Fruit fly (Drosophila melanogaster) whole organism, embryonic: ENCODE measurements around the gene CG12347.

Source experiments
- BtbVII ChIP-seq: fragments of 200-800 bp; sonication (Bioruptor generic); optimal IDR thresholded peaks from 3 replicates; lab custom pipeline; 2017; ENCODE audit warnings: missing biosample characterization, mild to moderate bottlenecking, missing genetic modification characterization
- CG10274 ChIP-seq: fragments of 200-800 bp; sonication (Bioruptor generic); optimal IDR thresholded peaks from 3 replicates; lab custom pipeline; 2017; ENCODE audit warnings: missing biosample characterization, mild to moderate bottlenecking, missing genetic modification characterization
- CG10366 ChIP-seq: fragments of 200-800 bp; sonication (Bioruptor generic); IDR thresholded peaks from 2 replicates; pipeline ENCODE4 v1.3.6; 2022; ENCODE audit warnings: missing biosample characterization, missing genetic modification characterization
- CG11085 ChIP-seq: fragments of 200-800 bp; sonication (Bioruptor generic); IDR thresholded peaks from 2 replicates; pipeline ENCODE4 v1.3.6; 2022; ENCODE audit warnings: missing biosample characterization, missing genetic modification characterization
- CG11093 ChIP-seq: fragments of 200-800 bp; sonication (Bioruptor generic); IDR thresholded peaks from 3 replicates; pipeline ENCODE4 v1.3.6; 2022; ENCODE audit warnings: missing biosample characterization, missing genetic modification characterization
- CG11456 ChIP-seq: fragments of 200-800 bp; sonication (Bioruptor generic); IDR thresholded peaks from 3 replicates; pipeline ENCODE4 v1.3.6; 2022; ENCODE audit warnings: missing biosample characterization, missing genetic modification characterization
- CG13424 ChIP-seq: fragments of 200-800 bp; sonication (Bioruptor generic); optimal IDR thresholded peaks from 2 replicates; lab custom pipeline; 2019; ENCODE audit warnings: missing biosample characterization, mild to moderate bottlenecking, missing genetic modification characterization, moderate library complexity
- CG15011 ChIP-seq: fragments of 200-800 bp; sonication (Bioruptor generic); optimal IDR thresholded peaks from 3 replicates; lab custom pipeline; 2018; ENCODE audit warnings: missing biosample characterization, mild to moderate bottlenecking, missing genetic modification characterization
- CG17361 ChIP-seq: fragments of 200-800 bp; sonication (Bioruptor generic); IDR thresholded peaks from 3 replicates; pipeline ENCODE4 v1.3.6; 2022; ENCODE audit warnings: missing biosample characterization, missing genetic modification characterization
- CG17568 ChIP-seq: fragments of 200-800 bp; sonication (Bioruptor generic); optimal IDR thresholded peaks from 2 replicates; lab custom pipeline; 2018; ENCODE audit warnings: missing biosample characterization, mild to moderate bottlenecking, missing genetic modification characterization, moderate library complexity
- CG18476 ChIP-seq: fragments of 200-800 bp; sonication (Bioruptor generic); optimal IDR thresholded peaks from 2 replicates; lab custom pipeline; 2016; ENCODE audit warnings: missing biosample characterization, mild to moderate bottlenecking, missing genetic modification characterization
- CG18619 ChIP-seq: fragments of 200-800 bp; sonication (Bioruptor generic); optimal IDR thresholded peaks from 3 replicates; lab custom pipeline; 2017; ENCODE audit warnings: missing biosample characterization, mild to moderate bottlenecking, missing genetic modification characterization
- CG2199 ChIP-seq: fragments of 200-800 bp; sonication (Bioruptor generic); IDR thresholded peaks from 3 replicates; pipeline ENCODE4 v1.3.6; 2022; ENCODE audit warnings: missing biosample characterization, missing genetic modification characterization
- CG4282 ChIP-seq: fragments of 200-800 bp; sonication (Bioruptor generic); optimal IDR thresholded peaks from 2 replicates; lab custom pipeline; 2016; ENCODE audit warnings: missing biosample characterization, missing genetic modification characterization
- CG5245 ChIP-seq: fragments of 200-800 bp; sonication (Bioruptor generic); optimal IDR thresholded peaks from 3 replicates; lab custom pipeline; 2016; ENCODE audit warnings: missing biosample characterization, missing genetic modification characterization
- CG5953 ChIP-seq: fragments of 200-800 bp; sonication (Bioruptor generic); IDR thresholded peaks from 2 replicates; pipeline ENCODE4 v1.3.6; 2022; ENCODE audit warnings: missing biosample characterization, missing genetic modification characterization
- CG6683 ChIP-seq: fragments of 200-800 bp; sonication (Bioruptor generic); optimal IDR thresholded peaks from 2 replicates; lab custom pipeline; 2017; ENCODE audit warnings: missing biosample characterization, mild to moderate bottlenecking, missing genetic modification characterization, missing genetic modification reagents
- CG6765 ChIP-seq: fragments of 200-800 bp; sonication (Bioruptor generic); optimal IDR thresholded peaks from 3 replicates; lab custom pipeline; 2017; ENCODE audit warnings: missing biosample characterization, mild to moderate bottlenecking, missing genetic modification characterization
- CG7556 ChIP-seq: fragments of 200-800 bp; sonication (Bioruptor generic); optimal IDR thresholded peaks from 2 replicates; lab custom pipeline; 2017; ENCODE audit warnings: missing biosample characterization, mild to moderate bottlenecking, missing genetic modification characterization
- CG7963 ChIP-seq: fragments of 200-800 bp; sonication (Bioruptor generic); IDR thresholded peaks from 3 replicates; pipeline ENCODE4 v1.3.6; 2022; ENCODE audit warnings: missing biosample characterization, missing genetic modification characterization; ENCODE audit not compliant: partially characterized antibody
- CG9727 ChIP-seq: fragments of 200-800 bp; sonication (Bioruptor generic); optimal IDR thresholded peaks from 3 replicates; lab custom pipeline; 2017; ENCODE audit warnings: missing biosample characterization, mild to moderate bottlenecking, missing genetic modification characterization
- Camta ChIP-seq: fragments of 200-800 bp; sonication (Bioruptor generic); optimal IDR thresholded peaks from 2 replicates; lab custom pipeline; 2016; ENCODE audit warnings: missing biosample characterization, missing genetic modification characterization
- Dek ChIP-seq: fragments of 200-800 bp; sonication (Bioruptor generic); optimal IDR thresholded peaks from 3 replicates; lab custom pipeline; 2019; ENCODE audit warnings: missing biosample characterization, mild to moderate bottlenecking, missing genetic modification characterization, moderate library complexity
- E2f2 ChIP-seq: fragments of 200-800 bp; sonication (Bioruptor generic); IDR thresholded peaks from 2 replicates; pipeline ENCODE4 v1.3.6; 2022; ENCODE audit warnings: missing biosample characterization, missing genetic modification characterization
- Fer1 ChIP-seq: fragments of 200-800 bp; sonication (Bioruptor generic); optimal IDR thresholded peaks from 2 replicates; lab custom pipeline; 2017; ENCODE audit warnings: missing biosample characterization, mild to moderate bottlenecking, missing genetic modification characterization
- H2.0 ChIP-seq: fragments of 200-800 bp; sonication (Bioruptor generic); IDR thresholded peaks from 2 replicates; pipeline ENCODE4 v1.3.6; 2022; ENCODE audit warnings: missing biosample characterization, missing genetic modification characterization
- HHEX ChIP-seq: fragments of 200-800 bp; sonication (Bioruptor generic); optimal IDR thresholded peaks from 3 replicates; lab custom pipeline; 2017; ENCODE audit warnings: missing biosample characterization, mild to moderate bottlenecking, missing genetic modification characterization, missing genetic modification reagents
- HLH3B ChIP-seq: fragments of 200-800 bp; sonication (Bioruptor generic); IDR thresholded peaks from 2 replicates; pipeline ENCODE4 v1.3.6; 2022; ENCODE audit warnings: missing biosample characterization, missing genetic modification characterization
- Six4 ChIP-seq: fragments of 200-800 bp; sonication (Bioruptor generic); optimal IDR thresholded peaks from 2 replicates; lab custom pipeline; 2016; ENCODE audit warnings: missing biosample characterization, missing genetic modification characterization
- Spps ChIP-seq: fragments of 200-800 bp; sonication (Bioruptor generic); optimal IDR thresholded peaks from 2 replicates; lab custom pipeline; 2018; ENCODE audit warnings: missing biosample characterization, mild to moderate bottlenecking, missing genetic modification characterization
- Trl ChIP-seq, 3 experiments: fragments of >200 bp in 2 of 3; fragments of 200-800 bp in 1 of 3; sonication (Bioruptor generic) in 1 of 3; optimal IDR thresholded peaks; 2 replicates in 1 of 3; 3 replicates in 2 of 3; lab custom pipeline; 2016 to 2017; ENCODE audit warnings: missing biosample characterization in 1 of 3, missing genetic modification characterization in 1 of 3
- aop ChIP-seq: fragments of 200-800 bp; sonication (Bioruptor generic); IDR thresholded peaks from 2 replicates; pipeline ENCODE4 v1.3.6; 2022; ENCODE audit warnings: missing biosample characterization, missing genetic modification characterization
- ase ChIP-seq: fragments of 200-800 bp; sonication (Bioruptor generic); IDR thresholded peaks from 3 replicates; pipeline ENCODE4 v1.3.6; 2022; ENCODE audit warnings: missing biosample characterization, missing genetic modification characterization
- bowl ChIP-seq: fragments of 200-800 bp; sonication (Bioruptor generic); IDR thresholded peaks from 2 replicates; pipeline ENCODE4 v1.3.6; 2022; ENCODE audit warnings: missing biosample characterization, missing genetic modification characterization
- bsh ChIP-seq, 2 experiments: fragments of 200-800 bp; sonication (Bioruptor generic); optimal IDR thresholded peaks; 2 replicates each; lab custom pipeline; 2017 to 2018; ENCODE audit warnings: mild to moderate bottlenecking in 2 of 2, missing biosample characterization in 2 of 2, missing genetic modification characterization in 2 of 2, moderate library complexity in 1 of 2
- chif ChIP-seq, 2 experiments: fragments of 200-800 bp; sonication (Bioruptor generic); optimal IDR thresholded peaks; 3 replicates each; lab custom pipeline; 2016; ENCODE audit warnings: missing biosample characterization in 2 of 2, missing genetic modification characterization in 2 of 2
- crol ChIP-seq: fragments of 200-800 bp; sonication (Bioruptor generic); IDR thresholded peaks from 2 replicates; pipeline ENCODE4 v1.3.6; 2022; ENCODE audit warnings: missing biosample characterization, missing genetic modification characterization
- exex ChIP-seq: fragments of 200-800 bp; sonication (Bioruptor generic); optimal IDR thresholded peaks from 4 replicates; lab custom pipeline; 2018; ENCODE audit warnings: missing biosample characterization, mild to moderate bottlenecking, missing genetic modification characterization, moderate library complexity
- ind ChIP-seq: fragments of 200-800 bp; sonication (Bioruptor generic); optimal IDR thresholded peaks from 3 replicates; lab custom pipeline; 2016; ENCODE audit warnings: missing biosample characterization, missing genetic modification characterization
- jing ChIP-seq: fragments of 200-800 bp; sonication (Bioruptor generic); optimal IDR thresholded peaks from 2 replicates; lab custom pipeline; 2018; ENCODE audit warnings: missing biosample characterization, mild to moderate bottlenecking, missing genetic modification characterization
- nerfin-2 ChIP-seq: fragments of 200-800 bp; sonication (Bioruptor generic); IDR thresholded peaks from 2 replicates; pipeline ENCODE4 v1.3.6; 2022; ENCODE audit warnings: missing biosample characterization, missing genetic modification characterization; ENCODE audit not compliant: partially characterized antibody
- sc ChIP-seq, 3 experiments: fragments of >200 bp in 2 of 3; fragments of 200-800 bp in 1 of 3; sonication (Bioruptor generic) in 1 of 3; optimal IDR thresholded peaks; 2 replicates in 2 of 3; 3 replicates in 1 of 3; lab custom pipeline; 2017; ENCODE audit warnings: mild to moderate bottlenecking in 1 of 3, missing biosample characterization in 1 of 3, missing genetic modification characterization in 1 of 3, missing genetic modification reagents in 1 of 3
- so ChIP-seq: fragments of 200-800 bp; sonication (Bioruptor generic); IDR thresholded peaks from 3 replicates; pipeline ENCODE4 v1.3.6; 2022; ENCODE audit warnings: missing biosample characterization, missing genetic modification characterization
- sob ChIP-seq: fragments of 200-800 bp; sonication (Bioruptor generic); IDR thresholded peaks from 2 replicates; pipeline ENCODE4 v1.3.6; 2022; ENCODE audit warnings: missing biosample characterization, missing genetic modification characterization
- tgo ChIP-seq: fragments of 200-800 bp; sonication (Bioruptor generic); IDR thresholded peaks from 3 replicates; pipeline ENCODE4 v1.3.6; 2022; ENCODE audit warnings: missing biosample characterization, missing genetic modification characterization
- trem ChIP-seq: fragments of 200-800 bp; optimal IDR thresholded peaks from 3 replicates; lab custom pipeline; 2019; ENCODE audit warnings: missing biosample characterization, mild to moderate bottlenecking, missing genetic modification characterization, moderate library complexity
- yki ChIP-seq: fragments of >200 bp; optimal IDR thresholded peaks from 3 replicates; lab custom pipeline; 2018
- zen2 ChIP-seq: fragments of 200-800 bp; sonication (Bioruptor generic); IDR thresholded peaks from 3 replicates; pipeline ENCODE4 v1.3.6; 2022; ENCODE audit warnings: missing biosample characterization, missing genetic modification characterization; ENCODE audit not compliant: partially characterized antibody

The CG12347 gene

dm6 chr3R:17949362-17950121, 43.3 kb downstream of the CG12347 start (continued):
- peak; percentile 55; the same call in 1 of the 2 replicates for TF ChIP-seq CG11085 (GFP tag; lab: Robert Waterston, UW)
- TF ChIP-seq CG13424 (tag; lab: Kevin White, UChicago), result peak; percentile 77
- peak; percentile 73 for TF ChIP-seq jing
- TF ChIP-seq CG7556 (GFP tag; lab: Kevin White, UChicago), result peak; percentile 79
- TF ChIP-seq CG11093, result peak; percentile 81; the same call in 2 of the 3 replicates
- no peak for TF ChIP-seq nerfin-2 (GFP tag; lab: Robert Waterston, UW)
- peak; percentile 53 for TF ChIP-seq HHEX (GFP tag; lab: Kevin White, UChicago)
- no peak for TF ChIP-seq sc (optimal IDR thresholded peaks at IDR 0.05; lab: Kevin White, UChicago)
- TF ChIP-seq sc (GFP tag; optimal IDR thresholded peaks at IDR 0.05; lab: Kevin White, UChicago), result peak; percentile 70
- no peak for TF ChIP-seq Trl (optimal IDR thresholded peaks at IDR 0.05; lab: Kevin White, UChicago)
- peak; percentile 47 for TF ChIP-seq Trl (GFP tag; optimal IDR thresholded peaks at IDR 0.05; lab: Kevin White, UChicago)
- peak; percentile 52; the same call in 1 of the 2 replicates for TF ChIP-seq sob (GFP tag; lab: Robert Waterston, UW)
- peak; percentile 4 for TF ChIP-seq CG17568 (GFP tag; lab: Kevin White, UChicago)
- TF ChIP-seq bowl (GFP tag; lab: Robert Waterston, UW), result 0 out of 2 replicates have a peak, but pooled peaks have one; percentile 5
- peak; percentile 53 for TF ChIP-seq CG5245
- TF ChIP-seq HLH3B (GFP tag; lab: Robert Waterston, UW), result peak; percentile 68
- peak; percentile 47 for TF ChIP-seq BtbVII (GFP tag; lab: Kevin White, UChicago)
- TF ChIP-seq trem, result peak; percentile 59
- peak; percentile 15 for TF ChIP-seq Dek
- TF ChIP-seq CG11456 (GFP tag; lab: Robert Waterston, UW), result peak; percentile 65; the same call in 1 of the 3 replicates
- no peak for TF ChIP-seq yki (lab: Kevin White, UChicago)
- peak; percentile 59; the same call in 1 of the 2 replicates for TF ChIP-seq H2.0 (GFP tag; lab: Robert Waterston, UW)
- TF ChIP-seq zen2 (GFP tag; lab: Robert Waterston, UW), result 0 out of 3 replicates have a peak, but pooled peaks have one; percentile 19
- peak; percentile 67 for TF ChIP-seq CG18619 (GFP tag; lab: Kevin White, UChicago)
- TF ChIP-seq so (GFP tag; lab: Robert Waterston, UW), result peak; percentile 75; the same call in 2 of the 3 replicates
- 0 out of 2 replicates have a peak, but pooled peaks have one; percentile 30 for TF ChIP-seq E2f2
- no peak for TF ChIP-seq aop (GFP tag; lab: Robert Waterston, UW)
- TF ChIP-seq CG4282 (GFP tag; lab: Kevin White, UChicago), result no peak
- TF ChIP-seq CG18476 (GFP tag; lab: Kevin White, UChicago), result peak; percentile 48
- peak; percentile 81 for TF ChIP-seq CG9727
- peak; percentile 51 for TF ChIP-seq exex (tag; lab: Kevin White, UChicago)
- no peak for TF ChIP-seq CG7963 (GFP tag; lab: Robert Waterston, UW)
- TF ChIP-seq CG5953 (GFP tag; lab: Robert Waterston, UW), result no peak
- peak; percentile 73 for TF ChIP-seq CG10366 (GFP tag; lab: Robert Waterston, UW)
- peak; percentile 32 for TF ChIP-seq Spps (tag; lab: Kevin White, UChicago)
- TF ChIP-seq ind (GFP tag; lab: Kevin White, UChicago), result peak; percentile 72
- peak; percentile 51 for TF ChIP-seq Fer1 (GFP tag; lab: Kevin White, UChicago)
- peak; percentile 50 for TF ChIP-seq CG15011 (GFP tag; lab: Kevin White, UChicago)
- peak; percentile 77 for TF ChIP-seq tgo (GFP tag; lab: Robert Waterston, UW)
- TF ChIP-seq CG2199 (GFP tag; lab: Robert Waterston, UW), result 0 out of 3 replicates have a peak, but pooled peaks have one; percentile 51
- peak; percentile 42 for TF ChIP-seq CG10274 (GFP tag; lab: Kevin White, UChicago)
- peak; percentile 36 for TF ChIP-seq CG6765 (GFP tag; lab: Kevin White, UChicago)
- peak; percentile 92 for TF ChIP-seq CG17361 (GFP tag; lab: Robert Waterston, UW)
- peak; percentile 97 for TF ChIP-seq crol (GFP tag; lab: Robert Waterston, UW)
- TF ChIP-seq CG6683 (GFP tag; lab: Kevin White, UChicago), result peak; percentile 8
- peak; percentile 61 for TF ChIP-seq Six4
- TF ChIP-seq chif (GFP tag; optimal IDR thresholded peaks at IDR 0.05; lab: Kevin White, UChicago), result peak; percentile 31 to 55
- TF ChIP-seq ase (GFP tag; lab: Robert Waterston, UW), result peak; percentile 64; the same call in 1 of the 3 replicates
- TF ChIP-seq Camta (GFP tag; lab: Kevin White, UChicago), result peak; percentile 46
- peak; percentile 21 to 79 for TF ChIP-seq bsh (GFP tag; optimal IDR thresholded peaks at IDR 0.05; lab: Kevin White, UChicago)
